Worm (Caenorhabditis elegans) whole organism, L4 larva: ENCODE data around the gene rabn-5.

Experiments used
- gei-8 ChIP-seq: fragments of 200-800 bp; sonication (Bioruptor generic); optimal IDR thresholded peaks from 2 replicates; lab custom pipeline; 2018; ENCODE audit warnings: mild to moderate bottlenecking, missing genetic modification characterization, missing compliant biosample characterization
- nhr-237 ChIP-seq: sonication (generic microtip); optimal IDR thresholded peaks from 2 replicates; lab custom pipeline; 2017; ENCODE audit warnings: missing biosample characterization, missing genetic modification characterization
- nhr-25 ChIP-seq: sonication (generic microtip); optimal IDR thresholded peaks from 2 replicates; lab custom pipeline; 2017; ENCODE audit warnings: missing genetic modification characterization, mild to moderate bottlenecking, missing compliant biosample characterization, antibody characterized with exemption, moderate library complexity, borderline replicate concordance; ENCODE audit not compliant: insufficient read depth
- spr-1 ChIP-seq: sonication (generic microtip); optimal IDR thresholded peaks from 2 replicates; lab custom pipeline; 2016; ENCODE audit warnings: mild to moderate bottlenecking, missing genetic modification characterization, missing compliant biosample characterization
- unc-39 ChIP-seq: sonication (generic microtip); optimal IDR thresholded peaks from 2 replicates; lab custom pipeline; 2017; ENCODE audit warnings: missing biosample characterization, missing genetic modification characterization

- no peak for TF ChIP-seq nhr-25 (tag; lab: Kevin White, UChicago)
- no peak for TF ChIP-seq unc-39 (tag; lab: Kevin White, UChicago)
- TF ChIP-seq nhr-237 (tag; lab: Kevin White, UChicago): no peak
- no peak for TF ChIP-seq spr-1
- TF ChIP-seq gei-8 (GFP tag; lab: Kevin White, UChicago): no peak
Observed at ce11 chrIII:5879291-5879968, 15.1 kb downstream of the rabn-5 start, which contains the start of gene hpo-10.
